Worm (Caenorhabditis elegans) whole organism, L3 larva: Measurements from ENCODE around the gene dyf-2.
A peak's percentile ranks its signal among the peaks of the same experiment; 100 is the strongest.

Experiments used
- ZK546.5 ChIP-seq: sonication (generic microtip); optimal IDR thresholded peaks from 2 replicates; lab custom pipeline; 2017; ENCODE audit warnings: missing biosample characterization, missing genetic modification characterization
- aly-2 ChIP-seq: fragments of 150-350 bp; optimal IDR thresholded peaks from 2 replicates; lab custom pipeline; 2014; ENCODE audit warnings: missing biosample characterization, missing genetic modification characterization
- ama-1 ChIP-seq: fragments of 150-350 bp; optimal IDR thresholded peaks from 2 replicates; lab custom pipeline; 2018
- ceh-28 ChIP-seq: fragments of 150-350 bp; optimal IDR thresholded peaks from 2 replicates; lab custom pipeline; 2014; ENCODE audit warnings: missing biosample characterization, missing genetic modification reagents, missing genetic modification characterization
- ceh-9 ChIP-seq: sonication (generic microtip); optimal IDR thresholded peaks from 2 replicates; lab custom pipeline; 2018; ENCODE audit warnings: missing biosample characterization, missing genetic modification characterization
- daf-12 ChIP-seq: fragments of 150-350 bp; optimal IDR thresholded peaks from 2 replicates; lab custom pipeline; 2014; ENCODE audit warnings: missing biosample characterization, missing genetic modification reagents, missing genetic modification characterization
- egl-27 ChIP-seq: sonication (generic microtip); optimal IDR thresholded peaks from 4 replicates; lab custom pipeline; 2017; ENCODE audit warnings: missing biosample characterization, missing genetic modification reagents, missing genetic modification characterization
- egl-5 ChIP-seq: fragments of 150-350 bp; optimal IDR thresholded peaks from 2 replicates; lab custom pipeline; 2017; ENCODE audit warnings: missing biosample characterization, missing genetic modification reagents, missing genetic modification characterization, inconsistent platforms
- elt-1 ChIP-seq: fragments of 150-350 bp; optimal IDR thresholded peaks from 2 replicates; lab custom pipeline; 2014; ENCODE audit warnings: missing biosample characterization, missing genetic modification characterization
- elt-2 ChIP-seq: sonication (generic microtip); optimal IDR thresholded peaks from 2 replicates; lab custom pipeline; 2016; ENCODE audit warnings: missing genetic modification reagents, mild to moderate bottlenecking, missing genetic modification characterization, missing compliant biosample characterization
- elt-3 ChIP-seq, 3 experiments: fragments of 150-350 bp in 1 of 3; sonication (generic microtip) in 2 of 3; optimal IDR thresholded peaks; 2 replicates in 2 of 3; 4 replicates in 1 of 3; lab custom pipeline; 2014 to 2017; ENCODE audit warnings: missing biosample characterization in 3 of 3, missing genetic modification characterization in 3 of 3
- eor-1 ChIP-seq, 2 experiments: fragments of 150-350 bp; optimal IDR thresholded peaks; 2 replicates each; lab custom pipeline; 2014 to 2018; ENCODE audit warnings: missing biosample characterization in 2 of 2, missing genetic modification characterization in 2 of 2
- fkh-10 ChIP-seq: sonication (generic microtip); optimal IDR thresholded peaks from 2 replicates; lab custom pipeline; 2017; ENCODE audit warnings: missing biosample characterization, missing genetic modification reagents, missing genetic modification characterization
- fos-1 ChIP-seq: fragments of 150-350 bp; optimal IDR thresholded peaks from 2 replicates; lab custom pipeline; 2014; ENCODE audit warnings: missing biosample characterization, missing genetic modification characterization
- jun-1 ChIP-seq: fragments of 150-350 bp; optimal IDR thresholded peaks from 2 replicates; lab custom pipeline; 2014; ENCODE audit warnings: missing biosample characterization, missing genetic modification reagents, missing genetic modification characterization
- mdl-1 ChIP-seq: fragments of 150-350 bp; optimal IDR thresholded peaks from 2 replicates; lab custom pipeline; 2014; ENCODE audit warnings: missing biosample characterization, missing genetic modification characterization
- mml-1 ChIP-seq: fragments of 150-350 bp; sonication (generic microtip); optimal IDR thresholded peaks from 3 replicates; lab custom pipeline; 2014; ENCODE audit warnings: missing biosample characterization, missing genetic modification characterization
- nfya-1 ChIP-seq: sonication (generic microtip); optimal IDR thresholded peaks from 2 replicates; lab custom pipeline; 2017; ENCODE audit warnings: missing genetic modification characterization, mild to moderate bottlenecking, missing compliant biosample characterization, antibody characterized with exemption, moderate library complexity; ENCODE audit not compliant: insufficient read depth
- nhr-11 ChIP-seq: fragments of 150-350 bp; optimal IDR thresholded peaks from 2 replicates; lab custom pipeline; 2014; ENCODE audit warnings: missing biosample characterization, missing genetic modification characterization
- nhr-12 ChIP-seq: fragments of 150-350 bp; optimal IDR thresholded peaks from 2 replicates; lab custom pipeline; 2014; ENCODE audit warnings: missing biosample characterization, missing genetic modification characterization
- nhr-237 ChIP-seq: fragments of 150-350 bp; optimal IDR thresholded peaks from 2 replicates; lab custom pipeline; 2014; ENCODE audit warnings: missing biosample characterization, missing genetic modification characterization
- nhr-25 ChIP-seq: sonication (generic microtip); optimal IDR thresholded peaks from 2 replicates; lab custom pipeline; 2017; ENCODE audit warnings: missing biosample characterization, missing genetic modification characterization
- nhr-28 ChIP-seq: fragments of 150-350 bp; optimal IDR thresholded peaks from 2 replicates; lab custom pipeline; 2014; ENCODE audit warnings: missing biosample characterization, missing genetic modification characterization
- nhr-76 ChIP-seq: fragments of 150-350 bp; sonication (generic microtip); optimal IDR thresholded peaks from 5 replicates; lab custom pipeline; 2014; ENCODE audit warnings: missing biosample characterization, missing genetic modification characterization
- nhr-77 ChIP-seq: fragments of 150-350 bp; optimal IDR thresholded peaks from 2 replicates; lab custom pipeline; 2014; ENCODE audit warnings: missing biosample characterization, missing genetic modification characterization
- pha-4 ChIP-seq: fragments of 150-350 bp; optimal IDR thresholded peaks from 2 replicates; lab custom pipeline; 2014; ENCODE audit warnings: missing biosample characterization, missing genetic modification reagents, missing genetic modification characterization
- pqm-1 ChIP-seq: fragments of 150-350 bp; optimal IDR thresholded peaks from 2 replicates; lab custom pipeline; 2017; ENCODE audit warnings: missing biosample characterization, missing genetic modification characterization, inconsistent platforms
- sea-2 ChIP-seq: fragments of 150-350 bp; sonication (generic microtip); optimal IDR thresholded peaks from 4 replicates; lab custom pipeline; 2014; ENCODE audit warnings: missing biosample characterization, missing genetic modification reagents, missing genetic modification characterization
- skn-1 ChIP-seq: fragments of 150-350 bp; optimal IDR thresholded peaks from 2 replicates; lab custom pipeline; 2014; ENCODE audit warnings: missing biosample characterization, missing genetic modification characterization
- tbx-2 ChIP-seq: sonication (generic microtip); optimal IDR thresholded peaks from 2 replicates; lab custom pipeline; 2016; ENCODE audit warnings: mild to moderate bottlenecking, missing genetic modification characterization, missing compliant biosample characterization
- unc-39 ChIP-seq: sonication (generic microtip); optimal IDR thresholded peaks from 4 replicates; lab custom pipeline; 2017; ENCODE audit warnings: missing biosample characterization, missing genetic modification characterization
- zag-1 ChIP-seq: fragments of 150-350 bp; optimal IDR thresholded peaks from 2 replicates; lab custom pipeline; 2014; ENCODE audit warnings: missing biosample characterization, missing genetic modification characterization
- ztf-11 ChIP-seq: fragments of 150-350 bp; optimal IDR thresholded peaks from 2 replicates; lab custom pipeline; 2014; ENCODE audit warnings: missing biosample characterization, missing genetic modification characterization

The dyf-2 gene

ce11 chrIII:13682019-13682418 is 4.2 kb downstream of the dyf-2 start:
- TF ChIP-seq ZK546.5 (tag; lab: Kevin White, UChicago) (no peak), mml-1 (tag; lab: Kevin White, UChicago) (no peak), eor-1 (tag; optimal IDR thresholded peaks at IDR 0.05; lab: Kevin White, UChicago) (no peak), elt-3 (tag; optimal IDR thresholded peaks at IDR 0.05; lab: Kevin White, UChicago) (no peak), nhr-28 (tag; lab: Kevin White, UChicago) (no peak), sea-2 (no peak), aly-2 (no peak), ceh-28 (tag; lab: Kevin White, UChicago) (no peak), egl-27 (tag; lab: Kevin White, UChicago) (no peak), zag-1 (tag; lab: Kevin White, UChicago) (no peak), tbx-2 (tag; lab: Kevin White, UChicago) (no peak), ama-1 (no peak), nfya-1 (no peak), skn-1 (tag; lab: Kevin White, UChicago) (no peak), unc-39 (tag; lab: Kevin White, UChicago) (no peak)

- TF ChIP-seq pqm-1 (tag; lab: Kevin White, UChicago) (peak; percentile 57), pha-4 (tag; lab: Kevin White, UChicago) (peak; percentile 39), elt-2 (tag; lab: Kevin White, UChicago) (peak; percentile 78), nhr-25 (no peak), zag-1 (tag; lab: Kevin White, UChicago) (no peak)
These were observed 7.3 kb downstream of the dyf-2 start, which contains the start of gene sid-2 for ce11 chrIII:13678761-13679495. Gene sid-2, plus strand, starts transcription at chrIII:13679445.

- TF ChIP-seq pqm-1 (tag; lab: Kevin White, UChicago): peak; percentile 66
- no peak for TF ChIP-seq egl-5 (tag; lab: Kevin White, UChicago)
- peak; percentile 99 for TF ChIP-seq skn-1 (tag; lab: Kevin White, UChicago)
- peak; percentile 71 for TF ChIP-seq elt-2 (tag; lab: Kevin White, UChicago)
- TF ChIP-seq pha-4 (tag; lab: Kevin White, UChicago): peak; percentile 19
These were observed 13.5 kb downstream of the dyf-2 start, which contains the start of gene aqp-11 for ce11 chrIII:13672654-13673330. Gene aqp-11, plus strand, starts transcription at chrIII:13673280.

ce11 chrIII:13669519-13669918 is 16.7 kb downstream of the dyf-2 start:
- TF ChIP-seq mdl-1 (tag; lab: Kevin White, UChicago) (no peak), nhr-11 (tag; lab: Kevin White, UChicago) (no peak), nhr-237 (tag; lab: Kevin White, UChicago) (no peak), elt-2 (tag; lab: Kevin White, UChicago) (no peak), fos-1 (tag; lab: Kevin White, UChicago) (no peak), elt-3 (tag; optimal IDR thresholded peaks at IDR 0.05; lab: Kevin White, UChicago) (no peak), nhr-25 (no peak), jun-1 (tag; lab: Kevin White, UChicago) (no peak), nhr-76 (tag; lab: Kevin White, UChicago) (no peak), elt-1 (tag; lab: Kevin White, UChicago) (no peak), nhr-77 (tag; lab: Kevin White, UChicago) (no peak)

- no peak for TF ChIP-seq ztf-11 (tag; lab: Kevin White, UChicago)
- TF ChIP-seq nhr-25: no peak
- no peak for TF ChIP-seq daf-12 (tag; lab: Kevin White, UChicago)
- no peak for TF ChIP-seq ceh-9 (tag; lab: Kevin White, UChicago)
- no peak for TF ChIP-seq eor-1 (tag; optimal IDR thresholded peaks at IDR 0.05; lab: Kevin White, UChicago)
- TF ChIP-seq fkh-10 (GFP tag; lab: Kevin White, UChicago): no peak
- TF ChIP-seq nhr-12 (tag; lab: Kevin White, UChicago): no peak
- TF ChIP-seq ceh-28 (tag; lab: Kevin White, UChicago): no peak
- no peak for TF ChIP-seq nhr-237 (tag; lab: Kevin White, UChicago)
These were observed 18.5 kb downstream of the dyf-2 start, which contains the start of gene flp-15 for ce11 chrIII:13667739-13668138. Gene flp-15, minus strand, starts transcription at chrIII:13667839.
